Worm (Caenorhabditis elegans): ENCODE results near the gene F31F7.1.

DNA sequence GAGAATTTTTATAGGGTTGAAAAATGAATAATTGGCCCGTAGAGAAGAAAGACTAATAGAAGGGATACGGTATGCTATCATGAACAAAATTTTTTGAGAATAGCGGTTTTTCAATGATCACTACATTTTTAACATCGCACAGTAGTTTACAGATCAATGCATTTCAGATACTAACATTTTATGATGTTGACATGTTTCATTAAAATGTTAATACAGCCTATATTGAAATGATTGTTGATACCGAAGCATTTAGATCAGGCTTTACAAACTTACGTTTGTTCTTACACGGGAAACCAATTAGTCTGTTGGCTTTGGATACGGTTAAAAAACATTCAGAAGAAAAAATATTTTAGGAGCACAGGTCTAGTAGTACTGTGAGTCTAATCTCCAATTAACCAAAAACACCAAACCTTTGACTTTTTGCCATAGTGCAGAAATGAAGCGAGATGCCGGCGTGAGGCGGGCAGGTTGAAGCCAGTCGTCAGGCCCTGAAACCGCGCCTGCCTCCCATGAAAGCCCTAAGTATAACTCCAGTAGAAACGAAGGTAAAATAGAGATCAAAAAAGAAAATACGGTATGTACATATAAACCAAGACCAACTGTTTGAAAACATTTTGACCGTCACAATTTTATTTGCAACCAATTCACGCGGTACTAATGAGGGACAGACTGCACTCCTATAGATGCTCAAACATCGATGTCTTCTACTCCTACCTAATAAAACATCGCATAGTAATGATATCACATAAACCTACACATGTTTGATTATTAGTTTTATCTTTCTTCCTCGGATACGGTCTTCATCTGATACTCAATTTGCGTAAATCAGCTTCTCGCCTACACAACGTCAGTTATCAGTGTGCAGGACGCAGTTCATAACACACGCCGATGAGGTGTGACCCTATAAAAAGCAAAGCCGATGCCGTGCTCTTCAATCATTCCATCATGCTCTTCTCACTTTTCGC is 2.2 kb downstream of the F31F7.1 start, which contains the start of gene fil-2:
- TF ChIP-seq ref-1 (GFP tag; conservative IDR thresholded peaks at IDR 0.05) = no peak
- TF ChIP-seq klf-2 (GFP tag; conservative IDR thresholded peaks at IDR 0.05) = no peak
- no peak for TF ChIP-seq med-1 (GFP tag; optimal IDR thresholded peaks at IDR 0.05; ENCODE audit: insufficient read depth)
